Worm (Caenorhabditis elegans) whole organism, L4 larva: Measurements from ENCODE around the gene ddi-1.

Source experiments
- D1046.2 ChIP-seq: fragments of 200-800 bp; sonication (Bioruptor generic); IDR thresholded peaks from 2 replicates; pipeline ENCODE4 v1.3.6; 2022; ENCODE audit warnings: missing genetic modification characterization, missing compliant biosample characterization
- F10B5.3 ChIP-seq: sonication (generic microtip); optimal IDR thresholded peaks from 2 replicates; lab custom pipeline; 2016; ENCODE audit warnings: mild to moderate bottlenecking, missing genetic modification characterization, missing compliant biosample characterization
- F26F4.8 ChIP-seq: fragments of 200-800 bp; sonication (Bioruptor generic); conservative IDR thresholded peaks from 2 replicates; pipeline ENCODE4 v1.3.6; 2022; ENCODE audit warnings: missing genetic modification characterization, missing compliant biosample characterization
- F37D6.2 ChIP-seq: sonication (generic microtip); optimal IDR thresholded peaks from 2 replicates; lab custom pipeline; 2016; ENCODE audit warnings: mild to moderate bottlenecking, missing genetic modification characterization, missing compliant biosample characterization
- F44E2.7 ChIP-seq: fragments of 200-800 bp; sonication (Bioruptor generic); IDR thresholded peaks from 2 replicates; pipeline ENCODE4 v2.1.2; 2022; ENCODE audit warnings: missing genetic modification characterization, missing compliant biosample characterization
- F49E8.2 ChIP-seq: sonication (generic microtip); optimal IDR thresholded peaks from 2 replicates; lab custom pipeline; 2016; ENCODE audit warnings: missing compliant biosample characterization, mild to moderate bottlenecking, missing genetic modification characterization, borderline replicate concordance
- R02D3.7 ChIP-seq: fragments of 150-350 bp; sonication (generic microtip); optimal IDR thresholded peaks from 3 replicates; lab custom pipeline; 2014; ENCODE audit warnings: missing biosample characterization, missing genetic modification characterization
- aha-1 ChIP-seq: fragments of 150-350 bp; peaks from one replicate; lab custom pipeline; 2014; ENCODE audit warnings: missing biosample characterization, missing genetic modification characterization
- ama-1 ChIP-seq: fragments of 150-350 bp; optimal IDR thresholded peaks from 2 replicates; lab custom pipeline; 2014; ENCODE audit warnings: inconsistent platforms, mixed read lengths
- arid-1 ChIP-seq: fragments of 200-800 bp; sonication (Bioruptor generic); conservative IDR thresholded peaks from 2 replicates; pipeline ENCODE4 v1.3.6; 2022; ENCODE audit warnings: missing genetic modification reagents, missing genetic modification characterization, missing compliant biosample characterization
- attf-4 ChIP-seq: sonication (generic microtip); optimal IDR thresholded peaks from 3 replicates; lab custom pipeline; 2017; ENCODE audit warnings: missing biosample characterization, missing genetic modification characterization
- ceh-20 ChIP-seq: fragments of 200-800 bp; sonication (Bioruptor generic); IDR thresholded peaks from 2 replicates; pipeline ENCODE4 v1.3.6; 2022; ENCODE audit warnings: missing genetic modification reagents, missing genetic modification characterization, missing compliant biosample characterization
- ceh-32 ChIP-seq: sonication (generic microtip); optimal IDR thresholded peaks from 2 replicates; lab custom pipeline; 2016; ENCODE audit warnings: mild to moderate bottlenecking, missing genetic modification characterization, missing compliant biosample characterization; ENCODE audit not compliant: poor library complexity
- ceh-82 ChIP-seq: sonication (generic microtip); optimal IDR thresholded peaks from 2 replicates; lab custom pipeline; 2017; ENCODE audit warnings: missing biosample characterization, missing genetic modification characterization
- cey-2 ChIP-seq: sonication (generic microtip); optimal IDR thresholded peaks from 3 replicates; lab custom pipeline; 2017; ENCODE audit warnings: missing genetic modification characterization, mild to moderate bottlenecking, missing compliant biosample characterization, antibody characterized with exemption, borderline replicate concordance; ENCODE audit not compliant: insufficient read depth
- ctbp-1 ChIP-seq: fragments of 200-800 bp; sonication (Bioruptor generic); IDR thresholded peaks from 2 replicates; pipeline ENCODE4 v1.3.6; 2022; ENCODE audit warnings: missing genetic modification reagents, missing genetic modification characterization, missing compliant biosample characterization
- daf-19 ChIP-seq: fragments of 200-800 bp; sonication (Bioruptor generic); conservative IDR thresholded peaks from 2 replicates; pipeline ENCODE4 v1.3.6; 2022; ENCODE audit warnings: missing genetic modification characterization, missing compliant biosample characterization
- daf-8 ChIP-seq: fragments of 200-800 bp; sonication (Bioruptor generic); IDR thresholded peaks from 2 replicates; pipeline ENCODE4 v1.3.6; 2022; ENCODE audit warnings: missing genetic modification characterization, missing compliant biosample characterization
- dmd-9 ChIP-seq: fragments of 200-800 bp; sonication (Bioruptor generic); IDR thresholded peaks from 2 replicates; pipeline ENCODE4 v1.3.6; 2022; ENCODE audit warnings: missing genetic modification reagents, missing genetic modification characterization, missing compliant biosample characterization
- dve-1 ChIP-seq: sonication (generic microtip); optimal IDR thresholded peaks from 2 replicates; lab custom pipeline; 2017; ENCODE audit warnings: antibody characterized with exemption, mild to moderate bottlenecking, missing genetic modification characterization, missing compliant biosample characterization; ENCODE audit not compliant: insufficient read depth
- egl-27 ChIP-seq: sonication (generic microtip); optimal IDR thresholded peaks from 3 replicates; lab custom pipeline; 2017; ENCODE audit warnings: missing biosample characterization, missing genetic modification reagents, missing genetic modification characterization
- egl-43 ChIP-seq: fragments of 200-800 bp; sonication (Bioruptor generic); IDR thresholded peaks from 2 replicates; pipeline ENCODE4 v1.3.6; 2022; ENCODE audit warnings: missing genetic modification reagents, missing genetic modification characterization, missing compliant biosample characterization
- gei-8 ChIP-seq: fragments of 200-800 bp; sonication (Bioruptor generic); optimal IDR thresholded peaks from 2 replicates; lab custom pipeline; 2018; ENCODE audit warnings: mild to moderate bottlenecking, missing genetic modification characterization, missing compliant biosample characterization
- hlh-11 ChIP-seq: fragments of 200-800 bp; sonication (Bioruptor generic); optimal IDR thresholded peaks from 2 replicates; lab custom pipeline; 2018; ENCODE audit warnings: mild to moderate bottlenecking, missing genetic modification characterization, missing compliant biosample characterization
- hlh-30 ChIP-seq: sonication (generic microtip); optimal IDR thresholded peaks from 2 replicates; lab custom pipeline; 2017; ENCODE audit warnings: antibody characterized with exemption, mild to moderate bottlenecking, missing genetic modification characterization, missing compliant biosample characterization; ENCODE audit not compliant: insufficient read depth
- lin-1 ChIP-seq: fragments of 200-800 bp; sonication (Bioruptor generic); IDR thresholded peaks from 2 replicates; pipeline ENCODE4 v1.3.6; 2022; ENCODE audit warnings: missing genetic modification reagents, missing genetic modification characterization, missing compliant biosample characterization
- lin-13 ChIP-seq: fragments of 150-350 bp; optimal IDR thresholded peaks from 2 replicates; lab custom pipeline; 2014; ENCODE audit warnings: missing biosample characterization, missing genetic modification reagents, missing genetic modification characterization
- lin-15B ChIP-seq: fragments of 150-350 bp; sonication (generic microtip); optimal IDR thresholded peaks from 3 replicates; lab custom pipeline; 2014; ENCODE audit warnings: missing biosample characterization, missing genetic modification characterization
- lin-39 ChIP-seq: fragments of 150-350 bp; optimal IDR thresholded peaks from 2 replicates; lab custom pipeline; 2014; ENCODE audit warnings: missing biosample characterization, missing genetic modification reagents, missing genetic modification characterization
- madf-5 ChIP-seq, 2 experiments: fragments of 200-800 bp; sonication (Bioruptor generic); IDR thresholded peaks; 2 replicates each; pipeline ENCODE4 v1.3.6; 2022; ENCODE audit warnings: missing compliant biosample characterization in 2 of 2, missing genetic modification characterization in 2 of 2
- mdt-29 ChIP-seq: fragments of 200-800 bp; sonication (Bioruptor generic); IDR thresholded peaks from 2 replicates; pipeline ENCODE4 v1.3.6; 2022; ENCODE audit warnings: missing genetic modification reagents, missing genetic modification characterization, missing compliant biosample characterization
- nhr-10 ChIP-seq: fragments of 150-350 bp; optimal IDR thresholded peaks from 2 replicates; lab custom pipeline; 2014; ENCODE audit warnings: missing biosample characterization, missing genetic modification characterization
- nhr-11 ChIP-seq: fragments of 150-350 bp; optimal IDR thresholded peaks from 2 replicates; lab custom pipeline; 2014; ENCODE audit warnings: missing biosample characterization, missing genetic modification characterization
- nhr-41 ChIP-seq: fragments of 200-800 bp; sonication (Bioruptor generic); IDR thresholded peaks from 2 replicates; pipeline ENCODE4 v1.3.6; 2022; ENCODE audit warnings: missing genetic modification reagents, missing genetic modification characterization, missing compliant biosample characterization
- nhr-48 ChIP-seq: sonication (generic microtip); optimal IDR thresholded peaks from 2 replicates; lab custom pipeline; 2016; ENCODE audit warnings: mild to moderate bottlenecking, missing genetic modification characterization, missing compliant biosample characterization
- nhr-6 ChIP-seq: fragments of 150-350 bp; optimal IDR thresholded peaks from 2 replicates; lab custom pipeline; 2014; ENCODE audit warnings: missing biosample characterization, missing genetic modification characterization
- nhr-76 ChIP-seq: fragments of 150-350 bp; optimal IDR thresholded peaks from 2 replicates; lab custom pipeline; 2014; ENCODE audit warnings: missing biosample characterization, missing genetic modification characterization
- nhr-77 ChIP-seq: fragments of 150-350 bp; optimal IDR thresholded peaks from 2 replicates; lab custom pipeline; 2014; ENCODE audit warnings: missing biosample characterization, missing genetic modification characterization
- php-3 ChIP-seq: fragments of 200-800 bp; sonication (Bioruptor generic); IDR thresholded peaks from 2 replicates; pipeline ENCODE4 v1.3.6; 2022; ENCODE audit warnings: missing genetic modification reagents, missing genetic modification characterization, missing compliant biosample characterization
- saeg-2 ChIP-seq: fragments of 200-800 bp; sonication (Bioruptor generic); IDR thresholded peaks from 2 replicates; pipeline ENCODE4 v1.3.6; 2022; ENCODE audit warnings: missing genetic modification reagents, missing genetic modification characterization, missing compliant biosample characterization
- set-16 ChIP-seq: fragments of 200-800 bp; sonication (Bioruptor generic); IDR thresholded peaks from 2 replicates; pipeline ENCODE4 v1.3.6; 2022; ENCODE audit warnings: missing genetic modification reagents, missing genetic modification characterization, missing compliant biosample characterization
- skn-1 ChIP-seq: fragments of 150-350 bp; optimal IDR thresholded peaks from 2 replicates; lab custom pipeline; 2014; ENCODE audit warnings: missing biosample characterization, missing genetic modification characterization
- snpc-1.2 ChIP-seq: fragments of 200-800 bp; sonication (Bioruptor generic); IDR thresholded peaks from 2 replicates; pipeline ENCODE4 v1.3.6; 2022; ENCODE audit warnings: missing genetic modification reagents, missing genetic modification characterization, missing compliant biosample characterization
- spr-3 ChIP-seq: fragments of 200-800 bp; sonication (Bioruptor generic); optimal IDR thresholded peaks from 2 replicates; lab custom pipeline; 2018; ENCODE audit warnings: mild to moderate bottlenecking, missing genetic modification characterization, missing compliant biosample characterization
- tag-97 ChIP-seq: fragments of 200-800 bp; sonication (Bioruptor generic); IDR thresholded peaks from 2 replicates; pipeline ENCODE4 v1.3.6; 2022; ENCODE audit warnings: missing genetic modification characterization, missing compliant biosample characterization
- vab-7 ChIP-seq: fragments of 200-800 bp; sonication (Bioruptor generic); IDR thresholded peaks from 2 replicates; pipeline ENCODE4 v1.3.6; 2022; ENCODE audit warnings: missing genetic modification reagents, missing genetic modification characterization, missing compliant biosample characterization
- zfp-3 ChIP-seq: fragments of 200-800 bp; sonication (Bioruptor generic); conservative IDR thresholded peaks from 2 replicates; pipeline ENCODE4 v1.3.6; 2022; ENCODE audit warnings: missing genetic modification reagents, missing genetic modification characterization, missing compliant biosample characterization
- zip-2 ChIP-seq: fragments of 150-350 bp; optimal IDR thresholded peaks from 2 replicates; lab custom pipeline; 2014; ENCODE audit warnings: missing biosample characterization, missing genetic modification characterization
- ztf-11 ChIP-seq: fragments of 150-350 bp; optimal IDR thresholded peaks from 2 replicates; lab custom pipeline; 2014; ENCODE audit warnings: missing biosample characterization, missing genetic modification characterization
- ztf-7 ChIP-seq: fragments of 150-350 bp; optimal IDR thresholded peaks from 2 replicates; lab custom pipeline; 2014; ENCODE audit warnings: missing biosample characterization, missing genetic modification characterization

The ddi-1 gene

ce11 chrIV:6556624-6557368, 34.1 kb downstream of the ddi-1 start, which contains the start of gene try-3:
TSS of gene try-3 (plus strand) at chrIV:6557155.
- no peak for TF ChIP-seq attf-4 (tag; lab: Kevin White, UChicago)
- TF ChIP-seq ceh-32 (tag; lab: Kevin White, UChicago) = no peak
- no peak for TF ChIP-seq egl-43
- TF ChIP-seq ztf-7 (tag; lab: Kevin White, UChicago) = no peak
- TF ChIP-seq hlh-11 (tag; lab: Kevin White, UChicago) = peak; percentile 72
- peak; percentile 84 for TF ChIP-seq vab-7 (GFP tag; lab: Robert Waterston, UW)
- TF ChIP-seq aha-1 = peak; percentile 58
- peak; percentile 73 for TF ChIP-seq gei-8 (GFP tag; lab: Kevin White, UChicago)
- TF ChIP-seq nhr-11 (tag; lab: Kevin White, UChicago) = no peak
- peak; percentile 27 for TF ChIP-seq nhr-10
- TF ChIP-seq dve-1 (tag; lab: Kevin White, UChicago) = peak; percentile 27
- TF ChIP-seq lin-39 (tag; lab: Kevin White, UChicago) = no peak
- 0 out of 2 replicates have a peak, but pooled peaks have one; percentile 15 for TF ChIP-seq daf-8 (GFP tag; lab: Robert Waterston, UW)
- peak; percentile 40 for TF ChIP-seq zip-2 (tag; lab: Kevin White, UChicago)
- TF ChIP-seq R02D3.7 (tag; lab: Kevin White, UChicago) = no peak
- peak; percentile 64; the same call in 1 of the 2 replicates for TF ChIP-seq dmd-9 (GFP tag; lab: Robert Waterston, UW)
- no peak for TF ChIP-seq ama-1
- 0 out of 2 replicates have a peak, but pooled peaks have one; percentile 12 for TF ChIP-seq php-3
- peak; percentile 80 for TF ChIP-seq arid-1 (GFP tag; lab: Robert Waterston, UW)
- TF ChIP-seq cey-2 (tag; lab: Kevin White, UChicago) = no peak
- no peak for TF ChIP-seq tag-97 (GFP tag; lab: Robert Waterston, UW)
- TF ChIP-seq lin-1 (GFP tag; lab: Robert Waterston, UW) = peak; percentile 33; the same call in 1 of the 2 replicates
- peak; percentile 22 for TF ChIP-seq F37D6.2 (tag; lab: Kevin White, UChicago)
- peak; percentile 57 for TF ChIP-seq F49E8.2
- TF ChIP-seq hlh-30 (tag; lab: Kevin White, UChicago) = peak; percentile 68
- TF ChIP-seq ceh-20 = peak; percentile 60; the same call in 1 of the 2 replicates
- TF ChIP-seq egl-27 (tag; lab: Kevin White, UChicago) = no peak
- TF ChIP-seq set-16 (GFP tag; lab: Robert Waterston, UW) = no peak; the same call in none of the 2 replicates
- TF ChIP-seq madf-5 (GFP tag; IDR thresholded peaks at IDR 0.05; lab: Robert Waterston, UW) = peak in 1 of 2 experiments; percentile 82; a peak in 1 of 4 replicates
- peak; percentile 30; the same call in 1 of the 2 replicates for TF ChIP-seq nhr-41
- peak; percentile 91 for TF ChIP-seq ctbp-1 (GFP tag; lab: Robert Waterston, UW)
- peak; percentile 0 for TF ChIP-seq spr-3 (GFP tag; lab: Kevin White, UChicago)
- no peak for TF ChIP-seq daf-19 (GFP tag; lab: Robert Waterston, UW)
- TF ChIP-seq nhr-76 (tag; lab: Kevin White, UChicago) = no peak
- no peak for TF ChIP-seq skn-1 (tag; lab: Kevin White, UChicago)
- no peak for TF ChIP-seq lin-15B (tag; lab: Kevin White, UChicago)
- TF ChIP-seq nhr-6 (tag; lab: Kevin White, UChicago) = no peak
- peak; percentile 17 for TF ChIP-seq F10B5.3 (tag; lab: Kevin White, UChicago)
- TF ChIP-seq mdt-29 = peak; percentile 78
- TF ChIP-seq zfp-3 (GFP tag; lab: Robert Waterston, UW) = no peak
- TF ChIP-seq saeg-2 (GFP tag; lab: Robert Waterston, UW) = no peak
- TF ChIP-seq F44E2.7 (GFP tag; lab: Robert Waterston, UW) = peak; percentile 60; the same call in 1 of the 2 replicates
- peak; percentile 41 for TF ChIP-seq lin-13
- peak; percentile 98 for TF ChIP-seq snpc-1.2 (GFP tag; lab: Robert Waterston, UW)
- peak; percentile 81 for TF ChIP-seq D1046.2 (GFP tag; lab: Robert Waterston, UW)
- TF ChIP-seq F26F4.8 = peak; percentile 76
- no peak for TF ChIP-seq ceh-82 (tag; lab: Kevin White, UChicago)
- TF ChIP-seq nhr-77 = peak; percentile 52
- TF ChIP-seq nhr-48 (tag; lab: Kevin White, UChicago) = peak; percentile 34
- TF ChIP-seq ztf-11 (tag; lab: Kevin White, UChicago) = no peak
